Fruit fly (Drosophila melanogaster) whole organism, embryonic: ENCODE results near the gene CG33703.

Experiments
- Adf1 ChIP-seq: fragments of 200-800 bp; sonication (Bioruptor generic); IDR thresholded peaks from 2 replicates; pipeline ENCODE4 v1.3.6; 2022; ENCODE audit warnings: missing biosample characterization, missing genetic modification characterization
- B-H2 ChIP-seq: fragments of 200-800 bp; sonication (Bioruptor generic); optimal IDR thresholded peaks from 2 replicates; lab custom pipeline; 2018; ENCODE audit warnings: missing biosample characterization, mild to moderate bottlenecking, missing genetic modification characterization
- CG10209 ChIP-seq: fragments of 200-800 bp; sonication (Bioruptor generic); optimal IDR thresholded peaks from 3 replicates; lab custom pipeline; 2017; ENCODE audit warnings: missing biosample characterization, mild to moderate bottlenecking, missing genetic modification characterization, missing genetic modification reagents
- CG10959 ChIP-seq: fragments of 200-800 bp; sonication (Bioruptor generic); IDR thresholded peaks from 2 replicates; pipeline ENCODE4 v1.3.6; 2022; ENCODE audit warnings: missing biosample characterization, missing genetic modification characterization
- CG11560 ChIP-seq: fragments of 200-800 bp; sonication (Bioruptor generic); IDR thresholded peaks from 3 replicates; pipeline ENCODE4 v1.3.6; 2022; ENCODE audit warnings: missing biosample characterization, missing genetic modification characterization
- CG13424 ChIP-seq: fragments of 200-800 bp; sonication (Bioruptor generic); optimal IDR thresholded peaks from 2 replicates; lab custom pipeline; 2019; ENCODE audit warnings: missing biosample characterization, mild to moderate bottlenecking, missing genetic modification characterization, moderate library complexity
- CG14965 ChIP-seq: fragments of 200-800 bp; sonication (Bioruptor generic); optimal IDR thresholded peaks from 2 replicates; lab custom pipeline; 2016; ENCODE audit warnings: missing biosample characterization, missing genetic modification characterization, borderline replicate concordance
- CG1792 ChIP-seq: fragments of 200-800 bp; sonication (Bioruptor generic); optimal IDR thresholded peaks from 2 replicates; lab custom pipeline; 2016; ENCODE audit warnings: missing biosample characterization, missing genetic modification characterization
- CG18476 ChIP-seq: fragments of 200-800 bp; sonication (Bioruptor generic); optimal IDR thresholded peaks from 2 replicates; lab custom pipeline; 2016; ENCODE audit warnings: missing biosample characterization, mild to moderate bottlenecking, missing genetic modification characterization
- CG3407 ChIP-seq: fragments of 200-800 bp; sonication (Bioruptor generic); optimal IDR thresholded peaks from 2 replicates; lab custom pipeline; 2018; ENCODE audit warnings: missing biosample characterization, mild to moderate bottlenecking, missing genetic modification characterization
- CG42726 ChIP-seq: fragments of 200-800 bp; sonication (Bioruptor generic); IDR thresholded peaks from 2 replicates; pipeline ENCODE4 v1.3.6; 2022; ENCODE audit warnings: missing biosample characterization, missing genetic modification characterization; ENCODE audit not compliant: partially characterized antibody
- CG6272 ChIP-seq: fragments of 200-800 bp; sonication (Bioruptor generic); IDR thresholded peaks from 2 replicates; pipeline ENCODE4 v1.3.6; 2022; ENCODE audit warnings: missing biosample characterization, missing genetic modification characterization
- CG7357 ChIP-seq: fragments of 200-800 bp; sonication (Bioruptor generic); IDR thresholded peaks from 3 replicates; pipeline ENCODE4 v1.3.6; 2022; ENCODE audit warnings: missing biosample characterization, missing genetic modification characterization
- CHES-1-like ChIP-seq: fragments of 200-800 bp; sonication (Bioruptor generic); optimal IDR thresholded peaks from 2 replicates; lab custom pipeline; 2016; ENCODE audit warnings: missing biosample characterization, missing genetic modification characterization
- Camta ChIP-seq: fragments of 200-800 bp; sonication (Bioruptor generic); optimal IDR thresholded peaks from 2 replicates; lab custom pipeline; 2016; ENCODE audit warnings: missing biosample characterization, missing genetic modification characterization
- Ets65A ChIP-seq: fragments of 200-800 bp; sonication (Bioruptor generic); peaks from one replicate; lab custom pipeline; 2016; ENCODE audit warnings: missing biosample characterization, missing genetic modification characterization
- Hr51 ChIP-seq, 2 experiments: fragments of 200-800 bp; sonication (Bioruptor generic); optimal IDR thresholded peaks; 2 replicates in 1 of 2; 3 replicates in 1 of 2; lab custom pipeline; 2016 to 2018; ENCODE audit warnings: missing biosample characterization in 2 of 2, missing genetic modification characterization in 2 of 2, mild to moderate bottlenecking in 1 of 2, moderate library complexity in 1 of 2
- Kr ChIP-seq: fragments of 200-800 bp; sonication (Bioruptor generic); optimal IDR thresholded peaks from 2 replicates; lab custom pipeline; 2017; ENCODE audit warnings: missing biosample characterization, mild to moderate bottlenecking, missing genetic modification characterization
- Lim3 ChIP-seq: fragments of 200-800 bp; sonication (Bioruptor generic); IDR thresholded peaks from 2 replicates; pipeline ENCODE4 v1.3.6; 2022; ENCODE audit warnings: missing biosample characterization, missing genetic modification characterization
- Lpt ChIP-seq: fragments of >200 bp; optimal IDR thresholded peaks from 2 replicates; lab custom pipeline; 2018; ENCODE audit warnings: missing biosample characterization, missing genetic modification characterization
- NK7.1 ChIP-seq: fragments of 200-800 bp; sonication (Bioruptor generic); optimal IDR thresholded peaks from 3 replicates; lab custom pipeline; 2016; ENCODE audit warnings: missing biosample characterization, missing genetic modification characterization
- Nf-YA ChIP-seq: fragments of 200-800 bp; sonication (Bioruptor generic); IDR thresholded peaks from 2 replicates; pipeline ENCODE4 v1.3.6; 2022; ENCODE audit warnings: missing biosample characterization, missing genetic modification characterization
- Nf-YC ChIP-seq: fragments of 200-800 bp; optimal IDR thresholded peaks from 3 replicates; lab custom pipeline; 2019; ENCODE audit warnings: missing biosample characterization, mild to moderate bottlenecking, missing genetic modification characterization, moderate library complexity
- Sry-β ChIP-seq: fragments of 200-800 bp; sonication (Bioruptor generic); optimal IDR thresholded peaks from 2 replicates; lab custom pipeline; 2018; ENCODE audit warnings: missing biosample characterization, mild to moderate bottlenecking, missing genetic modification characterization, moderate library complexity
- Taf1 ChIP-seq: fragments of 200-800 bp; sonication (Bioruptor generic); IDR thresholded peaks from 2 replicates; pipeline ENCODE4 v1.3.6; 2022; ENCODE audit warnings: missing biosample characterization, missing genetic modification characterization
- ac ChIP-seq: fragments of 200-800 bp; sonication (Bioruptor generic); optimal IDR thresholded peaks from 3 replicates; lab custom pipeline; 2017; ENCODE audit warnings: missing biosample characterization, mild to moderate bottlenecking, missing genetic modification characterization
- bbx ChIP-seq: fragments of 200-800 bp; sonication (Bioruptor generic); IDR thresholded peaks from 2 replicates; pipeline ENCODE4 v1.3.6; 2022; ENCODE audit warnings: missing biosample characterization, missing genetic modification characterization; ENCODE audit not compliant: partially characterized antibody
- bcd ChIP-seq: fragments of 200-800 bp; sonication (Bioruptor generic); optimal IDR thresholded peaks from 2 replicates; lab custom pipeline; 2017; ENCODE audit warnings: missing biosample characterization, mild to moderate bottlenecking, missing genetic modification characterization
- caup ChIP-seq: fragments of 200-800 bp; sonication (Bioruptor generic); optimal IDR thresholded peaks from 3 replicates; lab custom pipeline; 2017; ENCODE audit warnings: missing biosample characterization, mild to moderate bottlenecking, missing genetic modification characterization, moderate library complexity; ENCODE audit not compliant: severe bottlenecking
- chinmo ChIP-seq: fragments of 200-800 bp; sonication (Bioruptor generic); IDR thresholded peaks from 4 replicates; pipeline ENCODE4 v1.3.6; 2022; ENCODE audit warnings: missing biosample characterization, missing genetic modification characterization; ENCODE audit not compliant: partially characterized antibody
- dmrt11E ChIP-seq: fragments of 200-800 bp; sonication (Bioruptor generic); optimal IDR thresholded peaks from 3 replicates; lab custom pipeline; 2018; ENCODE audit warnings: missing biosample characterization, mild to moderate bottlenecking, missing genetic modification characterization, moderate library complexity
- dmrt99B ChIP-seq: fragments of 200-800 bp; sonication (Bioruptor generic); optimal IDR thresholded peaks from 2 replicates; lab custom pipeline; 2018; ENCODE audit warnings: missing biosample characterization, mild to moderate bottlenecking, missing genetic modification characterization, moderate library complexity
- emc ChIP-seq: fragments of 200-800 bp; sonication (Bioruptor generic); optimal IDR thresholded peaks from 2 replicates; lab custom pipeline; 2016; ENCODE audit warnings: missing biosample characterization, missing genetic modification characterization
- exex ChIP-seq: fragments of 200-800 bp; sonication (Bioruptor generic); optimal IDR thresholded peaks from 4 replicates; lab custom pipeline; 2018; ENCODE audit warnings: missing biosample characterization, mild to moderate bottlenecking, missing genetic modification characterization, moderate library complexity
- fd64A ChIP-seq: fragments of 200-800 bp; sonication (Bioruptor generic); optimal IDR thresholded peaks from 3 replicates; lab custom pipeline; 2018; ENCODE audit warnings: missing biosample characterization, mild to moderate bottlenecking, missing genetic modification characterization
- grau ChIP-seq: fragments of 200-800 bp; optimal IDR thresholded peaks from 3 replicates; lab custom pipeline; 2019; ENCODE audit warnings: missing biosample characterization, mild to moderate bottlenecking, missing genetic modification characterization, moderate library complexity
- gro ChIP-seq: fragments of 200-800 bp; sonication (Bioruptor generic); optimal IDR thresholded peaks from 2 replicates; lab custom pipeline; 2016; ENCODE audit warnings: missing biosample characterization, missing genetic modification characterization
- gsb-n ChIP-seq: fragments of 200-800 bp; sonication (Bioruptor generic); optimal IDR thresholded peaks from 3 replicates; lab custom pipeline; 2018; ENCODE audit warnings: missing biosample characterization, mild to moderate bottlenecking, missing genetic modification characterization
- hbn ChIP-seq: fragments of 200-800 bp; sonication (Bioruptor generic); IDR thresholded peaks from 2 replicates; pipeline ENCODE4 v1.3.6; 2022; ENCODE audit warnings: missing biosample characterization, missing genetic modification characterization; ENCODE audit not compliant: partially characterized antibody
- lab ChIP-seq: fragments of 200-800 bp; sonication (Bioruptor generic); optimal IDR thresholded peaks from 3 replicates; lab custom pipeline; 2017; ENCODE audit warnings: missing biosample characterization, missing genetic modification characterization, mild to moderate bottlenecking, moderate library complexity, missing genetic modification reagents
- maf-S ChIP-seq: fragments of 200-800 bp; sonication (Bioruptor generic); optimal IDR thresholded peaks from 2 replicates; lab custom pipeline; 2016; ENCODE audit warnings: missing biosample characterization, missing genetic modification characterization
- peb ChIP-seq: fragments of 200-800 bp; sonication (Bioruptor generic); IDR thresholded peaks from 2 replicates; pipeline ENCODE4 v1.3.6; 2022; ENCODE audit warnings: missing biosample characterization, missing genetic modification characterization
- scrt ChIP-seq: fragments of 200-800 bp; sonication (Bioruptor generic); optimal IDR thresholded peaks from 2 replicates; lab custom pipeline; 2018; ENCODE audit warnings: missing biosample characterization, mild to moderate bottlenecking, missing genetic modification characterization, moderate library complexity
- tin ChIP-seq: fragments of 200-800 bp; sonication (Bioruptor generic); optimal IDR thresholded peaks from 3 replicates; lab custom pipeline; 2016; ENCODE audit warnings: missing biosample characterization, missing genetic modification characterization
- ttk ChIP-seq: fragments of 200-800 bp; sonication (Bioruptor generic); IDR thresholded peaks from 2 replicates; pipeline ENCODE4 v2.1.2; 2022; ENCODE audit warnings: missing biosample characterization, missing genetic modification characterization
- twi ChIP-seq: fragments of 200-800 bp; optimal IDR thresholded peaks from 2 replicates; lab custom pipeline; 2019; ENCODE audit warnings: missing biosample characterization, mild to moderate bottlenecking, missing genetic modification characterization, moderate library complexity
- usp ChIP-seq: fragments of >200 bp; optimal IDR thresholded peaks from 2 replicates; lab custom pipeline; 2017; ENCODE audit warnings: missing biosample characterization, missing genetic modification characterization
- vfl ChIP-seq: fragments of 200-800 bp; sonication (Bioruptor generic); optimal IDR thresholded peaks from 2 replicates; lab custom pipeline; 2016; ENCODE audit warnings: missing biosample characterization, missing genetic modification characterization
- yki ChIP-seq: fragments of >200 bp; optimal IDR thresholded peaks from 3 replicates; lab custom pipeline; 2018

The CG33703 gene

dm6 chr3L:9511287-9512256 is 888 bp downstream of the CG33703 start, which contains the start of gene RpS9 (continued):
- TF ChIP-seq fd64A (GFP tag; lab: Kevin White, UChicago) = no peak
- no peak for TF ChIP-seq yki (lab: Kevin White, UChicago)
- no peak for TF ChIP-seq Nf-YA (GFP tag; lab: Robert Waterston, UW)
- peak; percentile 22; the same call in 1 of the 2 replicates for TF ChIP-seq bbx
- TF ChIP-seq CG11560 (tag; lab: Robert Waterston, UW) = no peak
- TF ChIP-seq gsb-n (tag; lab: Kevin White, UChicago) = peak; percentile 11
- no peak for TF ChIP-seq Adf1 (GFP tag; lab: Robert Waterston, UW)
- TF ChIP-seq usp = no peak
- no peak for TF ChIP-seq twi (tag; lab: Kevin White, UChicago)
- no peak for TF ChIP-seq dmrt11E (tag; lab: Kevin White, UChicago)
- TF ChIP-seq Camta = peak; percentile 24
- TF ChIP-seq chinmo (GFP tag; lab: Robert Waterston, UW) = no peak
- TF ChIP-seq maf-S (GFP tag; lab: Kevin White, UChicago) = no peak
- peak; percentile 13 for TF ChIP-seq dmrt99B (tag; lab: Kevin White, UChicago)
- TF ChIP-seq Lpt = no peak
- peak; percentile 61 for TF ChIP-seq scrt (GFP tag; lab: Kevin White, UChicago)
- TF ChIP-seq Nf-YC (tag; lab: Kevin White, UChicago) = peak; percentile 24
- no peak for TF ChIP-seq Sry-β
- no peak for TF ChIP-seq CHES-1-like (GFP tag; lab: Kevin White, UChicago)
- peak; percentile 37 for TF ChIP-seq grau (tag; lab: Kevin White, UChicago)
- no peak for TF ChIP-seq NK7.1
- TF ChIP-seq Kr (GFP tag; lab: Kevin White, UChicago) = no peak
- no peak for TF ChIP-seq CG10959 (GFP tag; lab: Robert Waterston, UW)
- TF ChIP-seq CG13424 (tag; lab: Kevin White, UChicago) = no peak
- TF ChIP-seq bcd (GFP tag; lab: Kevin White, UChicago) = peak; percentile 10
- TF ChIP-seq gro (GFP tag; lab: Kevin White, UChicago) = no peak
- no peak for TF ChIP-seq ttk
- no peak for TF ChIP-seq CG14965 (GFP tag; lab: Kevin White, UChicago)
- TF ChIP-seq peb (GFP tag; lab: Robert Waterston, UW) = no peak
- TF ChIP-seq emc (GFP tag; lab: Kevin White, UChicago) = no peak
- TF ChIP-seq Ets65A (GFP tag; lab: Kevin White, UChicago) = peak; percentile 91
- no peak for TF ChIP-seq B-H2 (GFP tag; lab: Kevin White, UChicago)
- peak; percentile 58 for TF ChIP-seq lab (GFP tag; lab: Kevin White, UChicago)
- TF ChIP-seq CG6272 (GFP tag; lab: Robert Waterston, UW) = no peak
- TF ChIP-seq Lim3 (GFP tag; lab: Robert Waterston, UW) = no peak
- TF ChIP-seq exex = peak; percentile 2
- TF ChIP-seq CG1792 = no peak
- no peak for TF ChIP-seq hbn
- TF ChIP-seq CG7357 (GFP tag; lab: Robert Waterston, UW) = no peak
- TF ChIP-seq ac (GFP tag; lab: Kevin White, UChicago) = peak; percentile 29
- TF ChIP-seq Hr51 (GFP tag; optimal IDR thresholded peaks at IDR 0.05; lab: Kevin White, UChicago) = peak in 1 of 2 experiments; percentile 18
- no peak for TF ChIP-seq tin (GFP tag; lab: Kevin White, UChicago)
- TF ChIP-seq Taf1 (GFP tag; lab: Robert Waterston, UW) = no peak
- TF ChIP-seq vfl = no peak
- TF ChIP-seq caup (GFP tag; lab: Kevin White, UChicago) = no peak
- TF ChIP-seq CG10209 (GFP tag; lab: Kevin White, UChicago) = no peak
- TF ChIP-seq CG42726 = no peak
- no peak for TF ChIP-seq CG18476 (GFP tag; lab: Kevin White, UChicago)
- TF ChIP-seq CG3407 (GFP tag; lab: Kevin White, UChicago) = no peak
